Fruit fly (Drosophila melanogaster): ENCODE results near the gene PNUTS.

The PNUTS gene

dm6 chr2L:856001-856400, 14.3 kb upstream of the PNUTS start (continued):
- no peak for TF ChIP-seq stwl (tag; optimal IDR thresholded peaks at IDR 0.05)
- TF ChIP-seq kni (GFP tag; optimal IDR thresholded peaks at IDR 0.05), result peak; percentile 50
- TF ChIP-seq CG14860 (GFP tag; IDR thresholded peaks at IDR 0.05; ENCODE audit: partially characterized antibody), result no peak
- no peak for TF ChIP-seq CG3726 (GFP tag; IDR thresholded peaks at IDR 0.05)
- TF ChIP-seq CG12071 (GFP tag; optimal IDR thresholded peaks at IDR 0.05), result peak; percentile 26
- no peak for TF ChIP-seq ac (GFP tag; optimal IDR thresholded peaks at IDR 0.05)
- no peak for TF ChIP-seq vvl (GFP tag; IDR thresholded peaks at IDR 0.05)
- TF ChIP-seq CG11085 (GFP tag; IDR thresholded peaks at IDR 0.05), result no peak
- no peak for TF ChIP-seq jing (GFP tag; optimal IDR thresholded peaks at IDR 0.05)
- TF ChIP-seq Tbp (GFP tag; optimal IDR thresholded peaks at IDR 0.05), result no peak
- TF ChIP-seq rib (GFP tag; IDR thresholded peaks at IDR 0.05), result no peak
- no peak for TF ChIP-seq CG8359 (GFP tag; optimal IDR thresholded peaks at IDR 0.05; ENCODE audit: borderline replicate concordance)
- TF ChIP-seq CG10654 (GFP tag; optimal IDR thresholded peaks at IDR 0.05), result no peak
- TF ChIP-seq CG14014 (GFP tag; IDR thresholded peaks at IDR 0.05), result 0 out of 2 replicates have a peak, but pooled peaks have one; percentile 19
- no peak for TF ChIP-seq CG8924 (tag; optimal IDR thresholded peaks at IDR 0.05)
- peak; percentile 21 for TF ChIP-seq CG6854 (GFP tag; optimal IDR thresholded peaks at IDR 0.05)
- TF ChIP-seq CG18476 (GFP tag; optimal IDR thresholded peaks at IDR 0.05), result no peak
- no peak for TF ChIP-seq gfzf (GFP tag; optimal IDR thresholded peaks at IDR 0.05)
- no peak for TF ChIP-seq CG17186 (GFP tag; optimal IDR thresholded peaks at IDR 0.05)
- no peak for TF ChIP-seq Mes4 (GFP tag; optimal IDR thresholded peaks at IDR 0.05)
- no peak for TF ChIP-seq HmgZ (tag; optimal IDR thresholded peaks at IDR 0.05)
- TF ChIP-seq cas (GFP tag; IDR thresholded peaks at IDR 0.05), result no peak
- TF ChIP-seq CG4282 (GFP tag; optimal IDR thresholded peaks at IDR 0.05), result no peak
- TF ChIP-seq Max (GFP tag; optimal IDR thresholded peaks at IDR 0.05), result no peak
- TF ChIP-seq mirr (GFP tag; optimal IDR thresholded peaks at IDR 0.05), result no peak
- TF ChIP-seq CG5245 (GFP tag; optimal IDR thresholded peaks at IDR 0.05), result no peak
- TF ChIP-seq Neu2 (GFP tag; optimal IDR thresholded peaks at IDR 0.05; ENCODE audit: borderline replicate concordance), result no peak
- TF ChIP-seq Hr78 (GFP tag; optimal IDR thresholded peaks at IDR 0.05), result no peak
- no peak for TF ChIP-seq Deaf1 (tag; optimal IDR thresholded peaks at IDR 0.05)
- TF ChIP-seq CG11456 (GFP tag; IDR thresholded peaks at IDR 0.05), result 0 out of 3 replicates have a peak, but pooled peaks have one; percentile 3
- no peak for TF ChIP-seq Ets97D (GFP tag; optimal IDR thresholded peaks at IDR 0.05)
- TF ChIP-seq prd (optimal IDR thresholded peaks at IDR 0.05), result no peak
- no peak for TF ChIP-seq prd (GFP tag; IDR thresholded peaks at IDR 0.05)
- no peak for TF ChIP-seq NFAT (GFP tag; IDR thresholded peaks at IDR 0.05)
- no peak for TF ChIP-seq Fer2 (tag; optimal IDR thresholded peaks at IDR 0.05)
- TF ChIP-seq CG42726 (GFP tag; IDR thresholded peaks at IDR 0.05; ENCODE audit: partially characterized antibody), result no peak
- no peak for TF ChIP-seq fd102C (GFP tag; optimal IDR thresholded peaks at IDR 0.05)
- TF ChIP-seq dm (GFP tag; optimal IDR thresholded peaks at IDR 0.05), result no peak
- no peak for TF ChIP-seq dati (GFP tag; IDR thresholded peaks at IDR 0.05)
- TF ChIP-seq yki (optimal IDR thresholded peaks at IDR 0.05), result no peak
- TF ChIP-seq CG4328 (GFP tag; optimal IDR thresholded peaks at IDR 0.05), result peak; percentile 52
- peak; percentile 45 for TF ChIP-seq CG4707 (GFP tag; optimal IDR thresholded peaks at IDR 0.05)
- no peak for TF ChIP-seq salm (tag; optimal IDR thresholded peaks at IDR 0.05)
- no peak for TF ChIP-seq pb (GFP tag; optimal IDR thresholded peaks at IDR 0.05)
- TF ChIP-seq cwo (GFP tag; optimal IDR thresholded peaks at IDR 0.05), result no peak
- TF ChIP-seq Drgx (GFP tag; IDR thresholded peaks at IDR 0.05), result no peak
- TF ChIP-seq Bdp1 (GFP tag; optimal IDR thresholded peaks at IDR 0.05), result no peak
- no peak for TF ChIP-seq GATAe (GFP tag; conservative IDR thresholded peaks at IDR 0.05)
- TF ChIP-seq Jarid2 (GFP tag; optimal IDR thresholded peaks at IDR 0.05), result no peak
- TF ChIP-seq sc (optimal IDR thresholded peaks at IDR 0.05), result no peak
- no peak for TF ChIP-seq sc (GFP tag; optimal IDR thresholded peaks at IDR 0.05)
- TF ChIP-seq Scr (GFP tag; IDR thresholded peaks at IDR 0.05; ENCODE audit: partially characterized antibody), result no peak

Measured in whole organism, embryonic.